Fruit fly (Drosophila melanogaster) whole organism, embryonic: ENCODE measurements around the gene Oatp33Eb.

Experiments used
- Bgb ChIP-seq: fragments of 200-800 bp; sonication (Bioruptor generic); IDR thresholded peaks from 2 replicates; pipeline ENCODE4 v1.3.6; 2022; ENCODE audit warnings: missing biosample characterization, missing genetic modification characterization; ENCODE audit not compliant: partially characterized antibody
- CG10979 ChIP-seq: fragments of 200-800 bp; sonication (Bioruptor generic); optimal IDR thresholded peaks from 2 replicates; lab custom pipeline; 2018; ENCODE audit warnings: missing biosample characterization, mild to moderate bottlenecking, missing genetic modification characterization, moderate library complexity
- CG13287 ChIP-seq: fragments of 200-800 bp; sonication (Bioruptor generic); IDR thresholded peaks from 2 replicates; pipeline ENCODE4 v1.3.6; 2022; ENCODE audit warnings: missing biosample characterization, missing genetic modification characterization; ENCODE audit not compliant: partially characterized antibody
- CG1647 ChIP-seq: fragments of 200-800 bp; sonication (Bioruptor generic); optimal IDR thresholded peaks from 3 replicates; lab custom pipeline; 2016; ENCODE audit warnings: missing biosample characterization, missing genetic modification characterization
- CG16813 ChIP-seq: fragments of 200-800 bp; sonication (Bioruptor generic); IDR thresholded peaks from 3 replicates; pipeline ENCODE4 v1.3.6; 2022; ENCODE audit warnings: missing biosample characterization, missing genetic modification characterization; ENCODE audit not compliant: partially characterized antibody
- CG18599 ChIP-seq: fragments of 200-800 bp; sonication (Bioruptor generic); optimal IDR thresholded peaks from 3 replicates; lab custom pipeline; 2017; ENCODE audit warnings: missing biosample characterization, missing genetic modification characterization, mild to moderate bottlenecking, moderate library complexity, missing genetic modification reagents
- CG31388 ChIP-seq: fragments of 200-800 bp; sonication (Bioruptor generic); optimal IDR thresholded peaks from 2 replicates; lab custom pipeline; 2016; ENCODE audit warnings: missing biosample characterization, missing genetic modification characterization
- CG3838 ChIP-seq: fragments of 200-800 bp; sonication (Bioruptor generic); optimal IDR thresholded peaks from 3 replicates; lab custom pipeline; 2016; ENCODE audit warnings: missing biosample characterization, missing genetic modification characterization
- CG4360 ChIP-seq: fragments of 200-800 bp; sonication (Bioruptor generic); IDR thresholded peaks from 2 replicates; pipeline ENCODE4 v1.3.6; 2022; ENCODE audit warnings: missing biosample characterization, missing genetic modification characterization
- CG43689 ChIP-seq: fragments of 200-800 bp; sonication (Bioruptor generic); IDR thresholded peaks from 2 replicates; pipeline ENCODE4 v1.3.6; 2022; ENCODE audit warnings: missing biosample characterization, missing genetic modification characterization
- CG5245 ChIP-seq: fragments of 200-800 bp; sonication (Bioruptor generic); optimal IDR thresholded peaks from 3 replicates; lab custom pipeline; 2016; ENCODE audit warnings: missing biosample characterization, missing genetic modification characterization
- CG6813 ChIP-seq: fragments of 200-800 bp; sonication (Bioruptor generic); optimal IDR thresholded peaks from 2 replicates; lab custom pipeline; 2017; ENCODE audit warnings: missing biosample characterization, missing genetic modification characterization, mild to moderate bottlenecking, moderate library complexity, missing genetic modification reagents
- CG8924 ChIP-seq: fragments of 200-800 bp; optimal IDR thresholded peaks from 3 replicates; lab custom pipeline; 2019; ENCODE audit warnings: missing biosample characterization, mild to moderate bottlenecking, missing genetic modification characterization, moderate library complexity
- CG9797 ChIP-seq: fragments of 200-800 bp; sonication (Bioruptor generic); optimal IDR thresholded peaks from 3 replicates; lab custom pipeline; 2018; ENCODE audit warnings: missing biosample characterization, mild to moderate bottlenecking, missing genetic modification characterization
- CG9876 ChIP-seq: fragments of 200-800 bp; sonication (Bioruptor generic); optimal IDR thresholded peaks from 2 replicates; lab custom pipeline; 2016; ENCODE audit warnings: missing biosample characterization, missing genetic modification characterization
- CrebB ChIP-seq: fragments of 200-800 bp; sonication (Bioruptor generic); optimal IDR thresholded peaks from 3 replicates; lab custom pipeline; 2018; ENCODE audit warnings: missing biosample characterization, mild to moderate bottlenecking, missing genetic modification characterization
- Fer3 ChIP-seq: fragments of 200-800 bp; sonication (Bioruptor generic); optimal IDR thresholded peaks from 2 replicates; lab custom pipeline; 2018; ENCODE audit warnings: missing biosample characterization, mild to moderate bottlenecking, missing genetic modification characterization, moderate library complexity
- Hand ChIP-seq: fragments of 200-800 bp; sonication (Bioruptor generic); optimal IDR thresholded peaks from 2 replicates; lab custom pipeline; 2017; ENCODE audit warnings: mild to moderate bottlenecking, missing biosample characterization, missing genetic modification reagents, missing genetic modification characterization
- HmgD ChIP-seq: fragments of 200-800 bp; sonication (Bioruptor generic); optimal IDR thresholded peaks from 3 replicates; lab custom pipeline; 2016; ENCODE audit warnings: missing biosample characterization, missing genetic modification characterization
- Hr51 ChIP-seq, 2 experiments: fragments of 200-800 bp; sonication (Bioruptor generic); optimal IDR thresholded peaks; 2 replicates in 1 of 2; 3 replicates in 1 of 2; lab custom pipeline; 2016 to 2018; ENCODE audit warnings: missing biosample characterization in 2 of 2, missing genetic modification characterization in 2 of 2, mild to moderate bottlenecking in 1 of 2, moderate library complexity in 1 of 2
- MESR4 ChIP-seq: fragments of 200-800 bp; sonication (Bioruptor generic); optimal IDR thresholded peaks from 2 replicates; lab custom pipeline; 2018; ENCODE audit warnings: missing biosample characterization, mild to moderate bottlenecking, missing genetic modification characterization, moderate library complexity
- Meics ChIP-seq: fragments of 200-800 bp; sonication (Bioruptor generic); optimal IDR thresholded peaks from 2 replicates; lab custom pipeline; 2017; ENCODE audit warnings: missing biosample characterization, mild to moderate bottlenecking, missing genetic modification characterization
- NK7.1 ChIP-seq: fragments of 200-800 bp; sonication (Bioruptor generic); optimal IDR thresholded peaks from 3 replicates; lab custom pipeline; 2016; ENCODE audit warnings: missing biosample characterization, missing genetic modification characterization
- Neu2 ChIP-seq: fragments of 200-800 bp; sonication (Bioruptor generic); optimal IDR thresholded peaks from 3 replicates; lab custom pipeline; 2016; ENCODE audit warnings: missing biosample characterization, missing genetic modification characterization, borderline replicate concordance
- Oli ChIP-seq: fragments of 200-800 bp; sonication (Bioruptor generic); optimal IDR thresholded peaks from 2 replicates; lab custom pipeline; 2018; ENCODE audit warnings: missing biosample characterization, mild to moderate bottlenecking, missing genetic modification characterization, moderate library complexity
- Rfx ChIP-seq: fragments of 200-800 bp; sonication (Bioruptor generic); IDR thresholded peaks from 2 replicates; pipeline ENCODE4 v1.3.6; 2022; ENCODE audit warnings: missing biosample characterization, missing genetic modification characterization
- Side ChIP-seq: fragments of 200-800 bp; sonication (Bioruptor generic); optimal IDR thresholded peaks from 2 replicates; lab custom pipeline; 2016; ENCODE audit warnings: missing biosample characterization, missing genetic modification characterization
- Vsx1 ChIP-seq: fragments of 200-800 bp; sonication (Bioruptor generic); optimal IDR thresholded peaks from 2 replicates; lab custom pipeline; 2017; ENCODE audit warnings: missing biosample characterization, mild to moderate bottlenecking, missing genetic modification characterization, missing genetic modification reagents
- Xrp1 ChIP-seq: fragments of 200-800 bp; sonication (Bioruptor generic); IDR thresholded peaks from 2 replicates; pipeline ENCODE4 v1.3.6; 2022; ENCODE audit warnings: missing biosample characterization, missing genetic modification characterization
- bsh ChIP-seq, 2 experiments: fragments of 200-800 bp; sonication (Bioruptor generic); optimal IDR thresholded peaks; 2 replicates each; lab custom pipeline; 2017 to 2018; ENCODE audit warnings: mild to moderate bottlenecking in 2 of 2, missing biosample characterization in 2 of 2, missing genetic modification characterization in 2 of 2, moderate library complexity in 1 of 2
- gcm ChIP-seq: fragments of 200-800 bp; sonication (Bioruptor generic); optimal IDR thresholded peaks from 2 replicates; lab custom pipeline; 2019; ENCODE audit warnings: missing biosample characterization, mild to moderate bottlenecking, missing genetic modification characterization, moderate library complexity
- grau ChIP-seq: fragments of 200-800 bp; optimal IDR thresholded peaks from 3 replicates; lab custom pipeline; 2019; ENCODE audit warnings: missing biosample characterization, mild to moderate bottlenecking, missing genetic modification characterization, moderate library complexity
- grn ChIP-seq: fragments of 200-800 bp; sonication (Bioruptor generic); optimal IDR thresholded peaks from 3 replicates; lab custom pipeline; 2017; ENCODE audit warnings: missing biosample characterization, missing genetic modification characterization
- hkb ChIP-seq, 2 experiments: fragments of 200-800 bp in 1 of 2; fragments of >200 bp in 1 of 2; sonication (Bioruptor generic) in 1 of 2; IDR thresholded peaks in 1 of 2; optimal IDR thresholded peaks in 1 of 2; 2 replicates each; pipeline versions ENCODE4 v1.3.6 to Lab custom; 2017 to 2022; ENCODE audit warnings: missing biosample characterization in 1 of 2, missing genetic modification characterization in 1 of 2
- hth ChIP-seq: fragments of >200 bp; optimal IDR thresholded peaks from 2 replicates; lab custom pipeline; 2017; ENCODE audit warnings: inconsistent platforms
- lov ChIP-seq, 2 experiments: fragments of 200-800 bp in 1 of 2; fragments of >200 bp in 1 of 2; sonication (Bioruptor generic) in 1 of 2; IDR thresholded peaks in 1 of 2; optimal IDR thresholded peaks in 1 of 2; 2 replicates in 1 of 2; 3 replicates in 1 of 2; pipeline versions ENCODE4 v1.3.6 to Lab custom; 2017 to 2022; ENCODE audit warnings: missing biosample characterization in 1 of 2, missing genetic modification characterization in 1 of 2
- psq ChIP-seq: fragments of 200-800 bp; sonication (Bioruptor generic); optimal IDR thresholded peaks from 2 replicates; lab custom pipeline; 2017; ENCODE audit warnings: missing biosample characterization, missing genetic modification characterization
- rib ChIP-seq: fragments of 200-800 bp; sonication (Bioruptor generic); IDR thresholded peaks from 2 replicates; pipeline ENCODE4 v1.3.6; 2022; ENCODE audit warnings: missing biosample characterization, missing genetic modification characterization
- schlank ChIP-seq: fragments of 200-800 bp; sonication (Bioruptor generic); optimal IDR thresholded peaks from 2 replicates; lab custom pipeline; 2018; ENCODE audit warnings: missing biosample characterization, mild to moderate bottlenecking, missing genetic modification characterization
- sisA ChIP-seq: fragments of 200-800 bp; sonication (Bioruptor generic); IDR thresholded peaks from 2 replicates; pipeline ENCODE4 v1.3.6; 2022; ENCODE audit warnings: missing biosample characterization, missing genetic modification characterization
- tll ChIP-seq, 2 experiments: fragments of 200-800 bp in 1 of 2; fragments of >200 bp in 1 of 2; sonication (Bioruptor generic) in 1 of 2; optimal IDR thresholded peaks; 2 replicates each; lab custom pipeline; 2017 to 2019; ENCODE audit warnings: missing biosample characterization in 2 of 2, missing genetic modification characterization in 2 of 2, mild to moderate bottlenecking in 1 of 2, moderate library complexity in 1 of 2
- trh ChIP-seq: fragments of 200-800 bp; sonication (Bioruptor generic); optimal IDR thresholded peaks from 2 replicates; lab custom pipeline; 2016; ENCODE audit warnings: missing biosample characterization, missing genetic modification characterization
- vfl ChIP-seq: fragments of 200-800 bp; sonication (Bioruptor generic); optimal IDR thresholded peaks from 2 replicates; lab custom pipeline; 2016; ENCODE audit warnings: missing biosample characterization, missing genetic modification characterization
- z ChIP-seq: fragments of 200-800 bp; sonication (Bioruptor generic); IDR thresholded peaks from 3 replicates; pipeline ENCODE4 v1.3.6; 2022; ENCODE audit warnings: missing biosample characterization, missing genetic modification characterization
- zen ChIP-seq: fragments of 200-800 bp; sonication (Bioruptor generic); optimal IDR thresholded peaks from 3 replicates; lab custom pipeline; 2018; ENCODE audit warnings: missing biosample characterization, mild to moderate bottlenecking, missing genetic modification characterization, moderate library complexity
- zf30C ChIP-seq: fragments of 200-800 bp; sonication (Bioruptor generic); optimal IDR thresholded peaks from 3 replicates; lab custom pipeline; 2018; ENCODE audit warnings: missing biosample characterization, mild to moderate bottlenecking, missing genetic modification characterization

Oatp33Eb gene

DNA sequence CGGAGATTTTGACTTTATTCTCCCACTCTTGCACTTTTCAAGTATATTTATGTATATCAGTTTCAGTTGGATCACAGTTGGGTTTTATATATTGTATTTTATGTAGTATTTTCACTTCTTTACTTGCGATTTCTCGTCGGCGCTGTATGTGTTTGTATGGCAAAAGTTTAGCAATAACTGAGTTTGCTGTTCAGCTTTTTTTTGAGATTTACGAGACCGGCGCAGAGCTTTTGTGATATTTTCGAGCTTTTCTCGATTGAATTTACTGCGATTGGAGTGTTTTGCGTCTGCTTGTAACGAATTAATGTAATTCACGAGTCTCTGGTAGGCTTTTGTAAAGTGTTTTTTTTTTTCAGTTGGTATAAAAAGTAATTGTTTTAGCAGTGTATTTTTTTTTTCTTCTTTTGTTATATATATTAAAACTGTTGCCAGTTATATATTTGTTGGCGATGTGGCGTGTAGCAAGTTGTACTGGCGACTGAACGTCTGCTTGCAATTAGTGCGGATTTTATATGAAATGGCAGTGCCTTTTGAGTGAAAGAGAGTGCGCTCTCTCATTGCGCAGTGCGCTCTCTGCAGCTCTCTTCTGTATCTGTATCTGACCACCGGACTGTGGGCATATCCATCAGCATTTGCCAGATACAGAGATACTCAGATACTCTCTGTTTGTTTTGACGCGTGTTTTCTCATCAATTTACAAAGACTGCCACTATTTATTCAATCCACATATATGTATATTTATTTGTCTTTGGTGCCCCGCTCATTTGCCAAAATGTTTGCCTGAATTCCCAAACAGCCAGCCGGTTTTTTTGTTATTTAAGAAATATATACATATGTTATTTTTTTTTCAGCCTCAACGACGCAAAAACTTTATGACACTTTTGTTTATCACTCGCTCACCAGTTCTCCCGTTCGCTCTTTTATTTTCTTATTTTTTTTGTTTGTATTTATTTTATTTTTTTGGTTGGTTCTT, 12.8 kb downstream of the Oatp33Eb start (continued):
- TF ChIP-seq CG13287 (GFP tag; lab: Robert Waterston, UW) = peak; percentile 39; the same call in 1 of the 2 replicates
- no peak for TF ChIP-seq MESR4 (GFP tag; lab: Kevin White, UChicago)
- TF ChIP-seq Hr51 (GFP tag; optimal IDR thresholded peaks at IDR 0.05; lab: Kevin White, UChicago) = peak; percentile 26 to 35
- TF ChIP-seq CG31388 (GFP tag; lab: Kevin White, UChicago) = no peak
- TF ChIP-seq NK7.1 (GFP tag; lab: Kevin White, UChicago) = no peak
- TF ChIP-seq CG1647 (GFP tag; lab: Kevin White, UChicago) = no peak
- peak in 1 of 2 experiments; percentile 67 for TF ChIP-seq tll (GFP tag; optimal IDR thresholded peaks at IDR 0.05; lab: Kevin White, UChicago)
- peak; percentile 85 for TF ChIP-seq rib (GFP tag; lab: Robert Waterston, UW)
- peak; percentile 87 for TF ChIP-seq CG18599 (GFP tag; lab: Kevin White, UChicago)
- no peak for TF ChIP-seq sisA (GFP tag; lab: Robert Waterston, UW)
- TF ChIP-seq Meics (GFP tag; lab: Kevin White, UChicago) = peak; percentile 83
- TF ChIP-seq Rfx (GFP tag; lab: Robert Waterston, UW) = peak; percentile 62; the same call in 1 of the 2 replicates
- no peak for TF ChIP-seq CG10979
- no peak for TF ChIP-seq CG9876 (GFP tag; lab: Kevin White, UChicago)
- TF ChIP-seq grn (GFP tag; lab: Kevin White, UChicago) = peak; percentile 35
- TF ChIP-seq Side (GFP tag; lab: Kevin White, UChicago) = peak; percentile 55
- peak; percentile 76 for TF ChIP-seq zen (tag; lab: Kevin White, UChicago)
- TF ChIP-seq Oli (tag; lab: Kevin White, UChicago) = peak; percentile 12
- TF ChIP-seq gcm (GFP tag; lab: Kevin White, UChicago) = peak; percentile 65
- TF ChIP-seq zf30C = peak; percentile 49
- TF ChIP-seq CG16813 = no peak; the same call in 2 of the 3 replicates
- peak; percentile 48; the same call in 1 of the 2 replicates for TF ChIP-seq Bgb
- TF ChIP-seq CG8924 (tag; lab: Kevin White, UChicago) = peak; percentile 81
- TF ChIP-seq hkb (optimal IDR thresholded peaks at IDR 0.05; lab: Kevin White, UChicago) = no peak
- TF ChIP-seq hkb (GFP tag; IDR thresholded peaks at IDR 0.05; lab: Robert Waterston, UW) = peak; percentile 73
- peak; percentile 32; the same call in 1 of the 2 replicates for TF ChIP-seq CG4360
- peak; percentile 25 to 42 for TF ChIP-seq bsh (GFP tag; optimal IDR thresholded peaks at IDR 0.05; lab: Kevin White, UChicago)
- TF ChIP-seq CG3838 (GFP tag; lab: Kevin White, UChicago) = peak; percentile 49
- TF ChIP-seq Vsx1 (GFP tag; lab: Kevin White, UChicago) = peak; percentile 69
- no peak for TF ChIP-seq psq (GFP tag; lab: Kevin White, UChicago)
- TF ChIP-seq HmgD (GFP tag; lab: Kevin White, UChicago) = no peak
- no peak for TF ChIP-seq CG9797
- peak; percentile 89 for TF ChIP-seq CG6813
- peak; percentile 63 for TF ChIP-seq Xrp1 (GFP tag; lab: Robert Waterston, UW)
- peak; percentile 87 for TF ChIP-seq CrebB (tag; lab: Kevin White, UChicago)
- peak; percentile 96 for TF ChIP-seq z
- peak; percentile 74 for TF ChIP-seq Fer3 (tag; lab: Kevin White, UChicago)
- TF ChIP-seq CG5245 = no peak
- TF ChIP-seq vfl (GFP tag; lab: Kevin White, UChicago) = no peak
- TF ChIP-seq trh = no peak
- no peak for TF ChIP-seq CG43689 (GFP tag; lab: Robert Waterston, UW)
- peak; percentile 87 for TF ChIP-seq Hand (GFP tag; lab: Kevin White, UChicago)
- TF ChIP-seq grau (tag; lab: Kevin White, UChicago) = peak; percentile 38
- TF ChIP-seq schlank = peak; percentile 83
- TF ChIP-seq hth (lab: Kevin White, UChicago) = no peak
- no peak for TF ChIP-seq Neu2
- no peak for TF ChIP-seq lov (optimal IDR thresholded peaks at IDR 0.05; lab: Kevin White, UChicago)
- no peak for TF ChIP-seq lov (GFP tag; IDR thresholded peaks at IDR 0.05; lab: Robert Waterston, UW)
